Fruit fly (Drosophila melanogaster) whole organism, embryonic: ENCODE data around the gene CG5665.

Experiments used
- C15 ChIP-seq: fragments of 200-800 bp; sonication (Bioruptor generic); IDR thresholded peaks from 3 replicates; pipeline ENCODE4 v1.3.6; 2022; ENCODE audit warnings: missing biosample characterization, missing genetic modification characterization
- CG10565 ChIP-seq: fragments of 200-800 bp; sonication (Bioruptor generic); optimal IDR thresholded peaks from 3 replicates; lab custom pipeline; 2016; ENCODE audit warnings: missing biosample characterization, mild to moderate bottlenecking, missing genetic modification characterization
- CG11696 ChIP-seq: fragments of 200-800 bp; sonication (Bioruptor generic); IDR thresholded peaks from 2 replicates; pipeline ENCODE4 v1.3.6; 2022; ENCODE audit warnings: missing biosample characterization, missing genetic modification characterization
- CG12391 ChIP-seq: fragments of 200-800 bp; sonication (Bioruptor generic); optimal IDR thresholded peaks from 3 replicates; lab custom pipeline; 2018; ENCODE audit warnings: missing biosample characterization, mild to moderate bottlenecking, missing genetic modification characterization, moderate library complexity
- CG13287 ChIP-seq: fragments of 200-800 bp; sonication (Bioruptor generic); IDR thresholded peaks from 2 replicates; pipeline ENCODE4 v1.3.6; 2022; ENCODE audit warnings: missing biosample characterization, missing genetic modification characterization; ENCODE audit not compliant: partially characterized antibody
- CG13424 ChIP-seq: fragments of 200-800 bp; sonication (Bioruptor generic); optimal IDR thresholded peaks from 2 replicates; lab custom pipeline; 2019; ENCODE audit warnings: missing biosample characterization, mild to moderate bottlenecking, missing genetic modification characterization, moderate library complexity
- CG14860 ChIP-seq: fragments of 200-800 bp; sonication (Bioruptor generic); IDR thresholded peaks from 3 replicates; pipeline ENCODE4 v1.3.6; 2022; ENCODE audit warnings: missing biosample characterization, missing genetic modification characterization; ENCODE audit not compliant: partially characterized antibody
- CG16863 ChIP-seq: fragments of 200-800 bp; sonication (Bioruptor generic); optimal IDR thresholded peaks from 3 replicates; lab custom pipeline; 2016; ENCODE audit warnings: missing biosample characterization, missing genetic modification characterization
- CG17328 ChIP-seq: fragments of 200-800 bp; sonication (Bioruptor generic); IDR thresholded peaks from 2 replicates; pipeline ENCODE4 v1.3.6; 2022; ENCODE audit warnings: missing biosample characterization, missing genetic modification characterization
- CG2120 ChIP-seq: fragments of 200-800 bp; sonication (Bioruptor generic); optimal IDR thresholded peaks from 3 replicates; lab custom pipeline; 2016; ENCODE audit warnings: missing biosample characterization, missing genetic modification characterization
- CG31388 ChIP-seq: fragments of 200-800 bp; sonication (Bioruptor generic); optimal IDR thresholded peaks from 2 replicates; lab custom pipeline; 2016; ENCODE audit warnings: missing biosample characterization, missing genetic modification characterization
- CG3281 ChIP-seq: fragments of 200-800 bp; sonication (Bioruptor generic); optimal IDR thresholded peaks from 3 replicates; lab custom pipeline; 2017; ENCODE audit warnings: missing biosample characterization, mild to moderate bottlenecking, missing genetic modification characterization
- CG33213 ChIP-seq: fragments of 200-800 bp; sonication (Bioruptor generic); optimal IDR thresholded peaks from 3 replicates; lab custom pipeline; 2016; ENCODE audit warnings: missing biosample characterization, missing genetic modification characterization
- CG6689 ChIP-seq: fragments of 200-800 bp; sonication (Bioruptor generic); IDR thresholded peaks from 2 replicates; pipeline ENCODE4 v1.3.6; 2022; ENCODE audit warnings: missing biosample characterization, missing genetic modification characterization
- CG6854 ChIP-seq: fragments of 200-800 bp; sonication (Bioruptor generic); optimal IDR thresholded peaks from 3 replicates; lab custom pipeline; 2017; ENCODE audit warnings: missing biosample characterization, mild to moderate bottlenecking, missing genetic modification characterization
- CG7556 ChIP-seq: fragments of 200-800 bp; sonication (Bioruptor generic); optimal IDR thresholded peaks from 2 replicates; lab custom pipeline; 2017; ENCODE audit warnings: missing biosample characterization, mild to moderate bottlenecking, missing genetic modification characterization
- CG7987 ChIP-seq: fragments of 200-800 bp; sonication (Bioruptor generic); optimal IDR thresholded peaks from 2 replicates; lab custom pipeline; 2018; ENCODE audit warnings: missing biosample characterization, mild to moderate bottlenecking, missing genetic modification characterization, moderate library complexity
- Dll ChIP-seq: fragments of 200-800 bp; sonication (Bioruptor generic); IDR thresholded peaks from 4 replicates; pipeline ENCODE4 v1.3.6; 2022; ENCODE audit warnings: missing biosample characterization, missing genetic modification characterization; ENCODE audit not compliant: partially characterized antibody
- Doc3 ChIP-seq: fragments of 200-800 bp; sonication (Bioruptor generic); IDR thresholded peaks from 3 replicates; pipeline ENCODE4 v1.3.6; 2022; ENCODE audit warnings: missing biosample characterization, missing genetic modification characterization; ENCODE audit not compliant: partially characterized antibody
- Dref ChIP-seq: fragments of 200-800 bp; sonication (Bioruptor generic); IDR thresholded peaks from 2 replicates; pipeline ENCODE4 v1.3.6; 2022; ENCODE audit warnings: missing biosample characterization, missing genetic modification characterization
- Drgx ChIP-seq: fragments of 200-800 bp; sonication (Bioruptor generic); IDR thresholded peaks from 2 replicates; pipeline ENCODE4 v1.3.6; 2022; ENCODE audit warnings: missing biosample characterization, missing genetic modification characterization
- Eip74EF ChIP-seq, 2 experiments: fragments of 200-800 bp in 1 of 2; fragments of >200 bp in 1 of 2; sonication (Bioruptor generic) in 1 of 2; optimal IDR thresholded peaks; 2 replicates each; lab custom pipeline; 2017 to 2019; ENCODE audit warnings: missing biosample characterization in 2 of 2, missing genetic modification characterization in 2 of 2, mild to moderate bottlenecking in 1 of 2, moderate library complexity in 1 of 2
- GATAe ChIP-seq: fragments of 200-800 bp; sonication (Bioruptor generic); conservative IDR thresholded peaks from 2 replicates; pipeline ENCODE4 v1.3.6; 2022; ENCODE audit warnings: missing biosample characterization, missing genetic modification characterization
- Gug ChIP-seq: fragments of 200-800 bp; sonication (Bioruptor generic); IDR thresholded peaks from 4 replicates; pipeline ENCODE4 v1.3.6; 2022; ENCODE audit warnings: missing biosample characterization, missing genetic modification characterization
- H15 ChIP-seq: fragments of 200-800 bp; sonication (Bioruptor generic); IDR thresholded peaks from 3 replicates; pipeline ENCODE4 v1.3.6; 2022; ENCODE audit warnings: missing biosample characterization, missing genetic modification characterization
- HmgZ ChIP-seq: fragments of 200-800 bp; sonication (Bioruptor generic); optimal IDR thresholded peaks from 2 replicates; lab custom pipeline; 2018; ENCODE audit warnings: missing biosample characterization, mild to moderate bottlenecking, missing genetic modification characterization
- Hmr ChIP-seq: fragments of 200-800 bp; sonication (Bioruptor generic); optimal IDR thresholded peaks from 3 replicates; lab custom pipeline; 2017; ENCODE audit warnings: mild to moderate bottlenecking, missing biosample characterization, missing genetic modification reagents, missing genetic modification characterization
- NC2β ChIP-seq: fragments of 200-800 bp; sonication (Bioruptor generic); optimal IDR thresholded peaks from 2 replicates; lab custom pipeline; 2016; ENCODE audit warnings: missing biosample characterization, missing genetic modification characterization
- Pdp1 ChIP-seq, 2 experiments: fragments of 200-800 bp; sonication (Bioruptor generic); optimal IDR thresholded peaks; 3 replicates each; lab custom pipeline; 2016; ENCODE audit warnings: missing biosample characterization in 2 of 2, missing genetic modification characterization in 2 of 2, mild to moderate bottlenecking in 1 of 2, moderate library complexity in 1 of 2
- Xrp1 ChIP-seq: fragments of 200-800 bp; sonication (Bioruptor generic); IDR thresholded peaks from 2 replicates; pipeline ENCODE4 v1.3.6; 2022; ENCODE audit warnings: missing biosample characterization, missing genetic modification characterization
- YL-1 ChIP-seq: fragments of 200-800 bp; sonication (Bioruptor generic); optimal IDR thresholded peaks from 3 replicates; lab custom pipeline; 2017; ENCODE audit warnings: missing biosample characterization, mild to moderate bottlenecking, missing genetic modification characterization
- abd-A ChIP-seq: fragments of 200-800 bp; sonication (Bioruptor generic); optimal IDR thresholded peaks from 3 replicates; lab custom pipeline; 2019; ENCODE audit warnings: missing biosample characterization, mild to moderate bottlenecking, missing genetic modification characterization, moderate library complexity
- ash1 ChIP-seq: fragments of 200-800 bp; sonication (Bioruptor generic); optimal IDR thresholded peaks from 2 replicates; lab custom pipeline; 2018; ENCODE audit warnings: missing biosample characterization, mild to moderate bottlenecking, missing genetic modification characterization
- ato ChIP-seq: fragments of 200-800 bp; sonication (Bioruptor generic); IDR thresholded peaks from 2 replicates; pipeline ENCODE4 v1.3.6; 2022; ENCODE audit warnings: missing biosample characterization, missing genetic modification characterization; ENCODE audit not compliant: partially characterized antibody
- bigmax ChIP-seq: fragments of 200-800 bp; sonication (Bioruptor generic); optimal IDR thresholded peaks from 2 replicates; lab custom pipeline; 2018; ENCODE audit warnings: missing biosample characterization, mild to moderate bottlenecking, missing genetic modification characterization
- chm ChIP-seq: fragments of 200-800 bp; sonication (Bioruptor generic); IDR thresholded peaks from 2 replicates; pipeline ENCODE4 v1.3.6; 2022; ENCODE audit warnings: missing biosample characterization, missing genetic modification characterization
- da ChIP-seq: fragments of 200-800 bp; sonication (Bioruptor generic); optimal IDR thresholded peaks from 2 replicates; lab custom pipeline; 2016; ENCODE audit warnings: missing biosample characterization, missing genetic modification characterization
- emc ChIP-seq: fragments of 200-800 bp; sonication (Bioruptor generic); optimal IDR thresholded peaks from 2 replicates; lab custom pipeline; 2016; ENCODE audit warnings: missing biosample characterization, missing genetic modification characterization
- eyg ChIP-seq: fragments of 200-800 bp; sonication (Bioruptor generic); optimal IDR thresholded peaks from 3 replicates; lab custom pipeline; 2016; ENCODE audit warnings: missing biosample characterization, missing genetic modification characterization
- gcm2 ChIP-seq: fragments of 200-800 bp; sonication (Bioruptor generic); optimal IDR thresholded peaks from 2 replicates; lab custom pipeline; 2016; ENCODE audit warnings: missing biosample characterization, missing genetic modification characterization
- gem ChIP-seq: fragments of 200-800 bp; sonication (Bioruptor generic); optimal IDR thresholded peaks from 2 replicates; lab custom pipeline; 2019; ENCODE audit warnings: missing biosample characterization, mild to moderate bottlenecking, missing genetic modification characterization, moderate library complexity
- gro ChIP-seq: fragments of 200-800 bp; sonication (Bioruptor generic); optimal IDR thresholded peaks from 2 replicates; lab custom pipeline; 2016; ENCODE audit warnings: missing biosample characterization, missing genetic modification characterization
- lilli ChIP-seq: fragments of 200-800 bp; sonication (Bioruptor generic); optimal IDR thresholded peaks from 3 replicates; lab custom pipeline; 2016; ENCODE audit warnings: missing biosample characterization, missing genetic modification characterization
- nerfin-1 ChIP-seq: fragments of 200-800 bp; sonication (Bioruptor generic); optimal IDR thresholded peaks from 3 replicates; lab custom pipeline; 2019; ENCODE audit warnings: missing biosample characterization, mild to moderate bottlenecking, missing genetic modification characterization, moderate library complexity
- pb ChIP-seq: fragments of 200-800 bp; sonication (Bioruptor generic); optimal IDR thresholded peaks from 3 replicates; lab custom pipeline; 2016; ENCODE audit warnings: missing biosample characterization, missing genetic modification characterization
- prd ChIP-seq, 3 experiments: fragments of >200 bp in 2 of 3; fragments of 200-800 bp in 1 of 3; sonication (Bioruptor generic) in 1 of 3; optimal IDR thresholded peaks in 2 of 3; IDR thresholded peaks in 1 of 3; 2 replicates in 2 of 3; 3 replicates in 1 of 3; pipeline versions ENCODE4 v1.3.6 to Lab custom; 2017 to 2022; ENCODE audit warnings: missing biosample characterization in 1 of 3, missing genetic modification characterization in 1 of 3
- psq ChIP-seq: fragments of 200-800 bp; sonication (Bioruptor generic); optimal IDR thresholded peaks from 2 replicates; lab custom pipeline; 2017; ENCODE audit warnings: missing biosample characterization, missing genetic modification characterization
- sima ChIP-seq: fragments of 200-800 bp; sonication (Bioruptor generic); optimal IDR thresholded peaks from 2 replicates; lab custom pipeline; 2016; ENCODE audit warnings: missing biosample characterization, missing genetic modification characterization
- so ChIP-seq: fragments of 200-800 bp; sonication (Bioruptor generic); IDR thresholded peaks from 3 replicates; pipeline ENCODE4 v1.3.6; 2022; ENCODE audit warnings: missing biosample characterization, missing genetic modification characterization
- sqz ChIP-seq: fragments of 200-800 bp; sonication (Bioruptor generic); optimal IDR thresholded peaks from 3 replicates; lab custom pipeline; 2018; ENCODE audit warnings: missing biosample characterization, mild to moderate bottlenecking, missing genetic modification characterization

CG5665 gene

DNA sequence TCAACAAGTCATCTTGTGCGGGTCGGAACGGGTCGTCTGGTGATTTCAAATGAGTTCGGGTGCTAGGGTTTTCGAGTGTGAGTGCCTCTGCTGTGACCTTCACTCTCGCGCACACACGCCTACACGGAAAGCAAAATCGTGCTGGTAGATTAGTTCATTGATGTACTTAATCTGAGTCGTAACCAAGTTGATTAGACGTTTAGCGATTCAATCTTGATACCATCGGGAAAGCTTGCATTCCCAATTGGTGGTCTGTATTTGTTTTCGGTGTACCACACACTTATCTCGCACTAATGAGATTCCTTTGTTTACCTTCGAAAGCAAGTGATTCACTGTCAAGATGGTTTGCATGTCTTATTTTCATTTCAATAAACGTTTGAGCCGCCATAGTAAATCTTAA is 30.7 kb downstream of the CG5665 start (continued):
- TF ChIP-seq gro (GFP tag; lab: Kevin White, UChicago) (peak; percentile 73), GATAe (peak; percentile 58), pb (GFP tag; lab: Kevin White, UChicago) (peak; percentile 47), lilli (peak; percentile 68), CG17328 (GFP tag; lab: Robert Waterston, UW) (peak; percentile 39; the same call in 1 of the 2 replicates), CG14860 (GFP tag; lab: Robert Waterston, UW) (no peak), Drgx (GFP tag; lab: Robert Waterston, UW) (no peak; the same call in 1 of the 2 replicates), YL-1 (GFP tag; lab: Kevin White, UChicago) (no peak), emc (no peak), CG6854 (GFP tag; lab: Kevin White, UChicago) (no peak), ato (no peak), sima (no peak), bigmax (GFP tag; lab: Kevin White, UChicago) (no peak), sqz (GFP tag; lab: Kevin White, UChicago) (no peak), CG3281 (peak; percentile 22), ash1 (no peak), C15 (GFP tag; lab: Robert Waterston, UW) (no peak), Dref (no peak), Dll (GFP tag; lab: Robert Waterston, UW) (no peak), CG13287 (GFP tag; lab: Robert Waterston, UW) (no peak), Hmr (peak; percentile 59), Pdp1 (GFP tag; optimal IDR thresholded peaks at IDR 0.05; lab: Kevin White, UChicago) (peak in 1 of 2 experiments; percentile 56), nerfin-1 (tag; lab: Kevin White, UChicago) (no peak), CG2120 (peak; percentile 76), H15 (no peak), CG31388 (GFP tag; lab: Kevin White, UChicago) (no peak), so (GFP tag; lab: Robert Waterston, UW) (peak; percentile 66; the same call in 2 of the 3 replicates), CG11696 (no peak), NC2β (GFP tag; lab: Kevin White, UChicago) (peak; percentile 6), abd-A (tag; lab: Kevin White, UChicago) (no peak), Eip74EF (GFP tag; optimal IDR thresholded peaks at IDR 0.05; lab: Kevin White, UChicago) (peak in 1 of 2 experiments; percentile 68), gcm2 (GFP tag; lab: Kevin White, UChicago) (no peak), CG33213 (GFP tag; lab: Kevin White, UChicago) (no peak), da (no peak), CG10565 (GFP tag; lab: Kevin White, UChicago) (no peak), CG13424 (tag; lab: Kevin White, UChicago) (peak; percentile 29), CG6689 (GFP tag; lab: Robert Waterston, UW) (peak; percentile 37; the same call in 1 of the 2 replicates), psq (GFP tag; lab: Kevin White, UChicago) (no peak), CG7556 (GFP tag; lab: Kevin White, UChicago) (peak; percentile 4), CG12391 (tag; lab: Kevin White, UChicago) (peak; percentile 20), eyg (GFP tag; lab: Kevin White, UChicago) (no peak), CG16863 (GFP tag; lab: Kevin White, UChicago) (no peak), gem (tag; lab: Kevin White, UChicago) (peak; percentile 61), HmgZ (tag; lab: Kevin White, UChicago) (peak; percentile 42), prd (optimal IDR thresholded peaks at IDR 0.05; lab: Kevin White, UChicago) (no peak), prd (GFP tag; IDR thresholded peaks at IDR 0.05; lab: Robert Waterston, UW) (peak; percentile 49; the same call in 1 of the 3 replicates), Doc3 (GFP tag; lab: Robert Waterston, UW) (no peak), chm (no peak; the same call in 1 of the 2 replicates), CG7987 (GFP tag; lab: Kevin White, UChicago) (peak; percentile 28), Xrp1 (GFP tag; lab: Robert Waterston, UW) (peak; percentile 57), Gug (peak; percentile 22; the same call in 1 of the 4 replicates)
